Worm (Caenorhabditis elegans) whole organism, early embryonic: ENCODE results near the gene Y116A8A.2.

Source experiments
- ama-1 ChIP-seq: fragments of 150-350 bp; optimal IDR thresholded peaks from 2 replicates; lab custom pipeline; 2014
- ceh-13 ChIP-seq: fragments of 200-800 bp; sonication (Bioruptor generic); optimal IDR thresholded peaks from 2 replicates; lab custom pipeline; 2018; ENCODE audit warnings: mild to moderate bottlenecking, missing genetic modification characterization, missing compliant biosample characterization
- ets-7 ChIP-seq: sonication (generic microtip); optimal IDR thresholded peaks from 2 replicates; lab custom pipeline; 2016; ENCODE audit warnings: missing genotype, missing genetic modification characterization, missing compliant biosample characterization
- hmbx-1 ChIP-seq: sonication (generic microtip); optimal IDR thresholded peaks from 2 replicates; lab custom pipeline; 2016; ENCODE audit warnings: mild to moderate bottlenecking, missing genetic modification characterization, missing compliant biosample characterization
- hmg-4 ChIP-seq: fragments of 200-800 bp; sonication (Bioruptor generic); optimal IDR thresholded peaks from 2 replicates; lab custom pipeline; 2018; ENCODE audit warnings: mild to moderate bottlenecking, missing genetic modification characterization, missing compliant biosample characterization
- pes-1 ChIP-seq: fragments of 200-800 bp; sonication (Bioruptor generic); IDR thresholded peaks from 2 replicates; pipeline ENCODE4 v1.3.6; 2022; ENCODE audit warnings: missing genetic modification reagents, missing genetic modification characterization, missing compliant biosample characterization
- tbx-37 ChIP-seq: fragments of 200-800 bp; sonication (Bioruptor generic); conservative IDR thresholded peaks from 2 replicates; pipeline ENCODE4 v1.3.6; 2022; ENCODE audit warnings: missing genetic modification reagents, missing genetic modification characterization, missing compliant biosample characterization

ce11 chrIV:16775925-16776324 is 37.8 kb downstream of the Y116A8A.2 start:
- no peak for TF ChIP-seq ama-1 (lab: Kevin White, UChicago)
- TF ChIP-seq ets-7 (tag; lab: Kevin White, UChicago): peak; percentile 21
- TF ChIP-seq pes-1 (GFP tag; lab: Robert Waterston, UW): peak; percentile 87
- TF ChIP-seq ceh-13 (GFP tag; lab: Kevin White, UChicago): peak; percentile 23
- TF ChIP-seq hmg-4 (GFP tag; lab: Kevin White, UChicago): peak; percentile 58
- peak; percentile 38; the same call in 1 of the 2 replicates for TF ChIP-seq tbx-37
- TF ChIP-seq hmbx-1 (tag; lab: Kevin White, UChicago): no peak
